Worm (Caenorhabditis elegans): ENCODE results near the gene C46F4.3.

- TF ChIP-seq flt-1 (GFP tag; IDR thresholded peaks at IDR 0.05) (no peak), ama-1 (optimal IDR thresholded peaks at IDR 0.05) (no peak), scrt-1 (GFP tag; IDR thresholded peaks at IDR 0.05) (no peak), sea-1 (GFP tag; conservative IDR thresholded peaks at IDR 0.05) (no peak), F13C5.2 (tag; optimal IDR thresholded peaks at IDR 0.05) (no peak), aly-1 (tag; optimal IDR thresholded peaks at IDR 0.05) (no peak), hnd-1 (tag; optimal IDR thresholded peaks at IDR 0.05) (no peak), tra-4 (tag; optimal IDR thresholded peaks at IDR 0.05) (no peak), B0310.2 (tag; optimal IDR thresholded peaks at IDR 0.05) (no peak), tbx-37 (GFP tag; conservative IDR thresholded peaks at IDR 0.05) (no peak; the same call in 1 of the 2 replicates)
These were observed 29.8 kb upstream of the C46F4.3 start for ce11 chrX:5905764-5906163.
